Fruit fly (Drosophila melanogaster): ENCODE data around the gene CG7781.

- TF ChIP-seq insv (optimal IDR thresholded peaks at IDR 0.05) (no peak), psq (optimal IDR thresholded peaks at IDR 0.05) (no peak), Sin3A (optimal IDR thresholded peaks at IDR 0.05) (no peak), Myc (optimal IDR thresholded peaks at IDR 0.05) (no peak), h (optimal IDR thresholded peaks at IDR 0.05) (no peak), ttk (optimal IDR thresholded peaks at IDR 0.05) (no peak)
These were observed 21.1 kb upstream of the CG7781 start, which contains the start of gene CG7778 for dm6 chr2L:8346260-8346659.
